Worm (Caenorhabditis elegans) whole organism, L2 larva: ENCODE measurements around the gene nhr-148.

Experiments
- C34F6.9 ChIP-seq: fragments of 150-350 bp; optimal IDR thresholded peaks from 2 replicates; lab custom pipeline; 2014; ENCODE audit warnings: missing biosample characterization, missing genetic modification characterization
- F13H6.1 ChIP-seq: sonication (generic microtip); optimal IDR thresholded peaks from 2 replicates; lab custom pipeline; 2016; ENCODE audit warnings: missing genetic modification characterization, missing compliant biosample characterization
- R02D3.7 ChIP-seq: fragments of 150-350 bp; optimal IDR thresholded peaks from 2 replicates; lab custom pipeline; 2014; ENCODE audit warnings: missing biosample characterization, missing genetic modification characterization
- Y55F3AM.14 ChIP-seq: fragments of 200-800 bp; sonication (Bioruptor generic); optimal IDR thresholded peaks from 2 replicates; lab custom pipeline; 2018; ENCODE audit warnings: mild to moderate bottlenecking, missing genetic modification characterization, missing compliant biosample characterization
- aly-2 ChIP-seq: fragments of 150-350 bp; optimal IDR thresholded peaks from 2 replicates; lab custom pipeline; 2014; ENCODE audit warnings: missing biosample characterization, missing genetic modification characterization
- ama-1 ChIP-seq: fragments of 150-350 bp; optimal IDR thresholded peaks from 2 replicates; lab custom pipeline; 2018; ENCODE audit warnings: inconsistent platforms
- blmp-1 ChIP-seq: sonication (generic microtip); optimal IDR thresholded peaks from 2 replicates; lab custom pipeline; 2017; ENCODE audit warnings: missing genetic modification characterization, mild to moderate bottlenecking, missing compliant biosample characterization, antibody characterized with exemption, moderate library complexity; ENCODE audit not compliant: insufficient read depth
- ceh-16 ChIP-seq: fragments of 150-350 bp; optimal IDR thresholded peaks from 2 replicates; lab custom pipeline; 2014; ENCODE audit warnings: missing biosample characterization, missing genetic modification characterization
- crh-2 ChIP-seq: sonication (generic microtip); optimal IDR thresholded peaks from 2 replicates; lab custom pipeline; 2017; ENCODE audit warnings: missing biosample characterization, missing genetic modification characterization
- elt-1 ChIP-seq: fragments of 150-350 bp; optimal IDR thresholded peaks from 2 replicates; lab custom pipeline; 2014; ENCODE audit warnings: missing biosample characterization, missing genetic modification characterization
- elt-3 ChIP-seq: sonication (generic microtip); optimal IDR thresholded peaks from 2 replicates; lab custom pipeline; 2017; ENCODE audit warnings: missing biosample characterization, missing genetic modification characterization
- gmeb-1 ChIP-seq: fragments of 150-350 bp; optimal IDR thresholded peaks from 2 replicates; lab custom pipeline; 2014; ENCODE audit warnings: missing biosample characterization, missing genetic modification characterization
- lin-39 ChIP-seq: fragments of 150-350 bp; optimal IDR thresholded peaks from 2 replicates; lab custom pipeline; 2014; ENCODE audit warnings: missing biosample characterization, missing genetic modification reagents, missing genetic modification characterization
- mab-5 ChIP-seq: fragments of 150-350 bp; optimal IDR thresholded peaks from 2 replicates; lab custom pipeline; 2014; ENCODE audit warnings: missing biosample characterization, missing genetic modification characterization
- mbf-1 ChIP-seq: sonication (generic microtip); optimal IDR thresholded peaks from 2 replicates; lab custom pipeline; 2017; ENCODE audit warnings: missing biosample characterization, missing genetic modification characterization
- nhr-10 ChIP-seq: sonication (generic microtip); optimal IDR thresholded peaks from 2 replicates; lab custom pipeline; 2017; ENCODE audit warnings: missing biosample characterization, missing genetic modification characterization
- nhr-11 ChIP-seq: fragments of 150-350 bp; optimal IDR thresholded peaks from 2 replicates; lab custom pipeline; 2014; ENCODE audit warnings: missing biosample characterization, missing genetic modification characterization
- nhr-12 ChIP-seq: fragments of 150-350 bp; optimal IDR thresholded peaks from 2 replicates; lab custom pipeline; 2014; ENCODE audit warnings: missing biosample characterization, missing genetic modification characterization
- nhr-23 ChIP-seq: fragments of 150-350 bp; optimal IDR thresholded peaks from 2 replicates; lab custom pipeline; 2014; ENCODE audit warnings: missing biosample characterization, missing genetic modification reagents, missing genetic modification characterization
- nhr-237 ChIP-seq: fragments of 150-350 bp; optimal IDR thresholded peaks from 2 replicates; lab custom pipeline; 2014; ENCODE audit warnings: missing biosample characterization, missing genetic modification characterization
- nhr-25 ChIP-seq: fragments of 150-350 bp; sonication (generic microtip); optimal IDR thresholded peaks from 3 replicates; lab custom pipeline; 2014; ENCODE audit warnings: missing biosample characterization, missing genetic modification characterization
- nhr-6 ChIP-seq: fragments of 150-350 bp; optimal IDR thresholded peaks from 2 replicates; lab custom pipeline; 2014; ENCODE audit warnings: missing biosample characterization, missing genetic modification characterization
- nhr-77 ChIP-seq: fragments of 150-350 bp; optimal IDR thresholded peaks from 2 replicates; lab custom pipeline; 2014; ENCODE audit warnings: missing biosample characterization, missing genetic modification characterization
- sem-4 ChIP-seq: fragments of 150-350 bp; optimal IDR thresholded peaks from 2 replicates; lab custom pipeline; 2014; ENCODE audit warnings: missing biosample characterization, missing genetic modification reagents, missing genetic modification characterization
- skn-1 ChIP-seq: sonication (generic microtip); optimal IDR thresholded peaks from 2 replicates; lab custom pipeline; 2017; ENCODE audit warnings: missing biosample characterization, missing genetic modification characterization
- sma-3 ChIP-seq: sonication (generic microtip); optimal IDR thresholded peaks from 2 replicates; lab custom pipeline; 2016; ENCODE audit warnings: missing genetic modification reagents, missing genetic modification characterization, missing compliant biosample characterization
- sma-9 ChIP-seq, 2 experiments: fragments of 150-350 bp in 1 of 2; sonication (generic microtip) in 1 of 2; optimal IDR thresholded peaks; 2 replicates each; lab custom pipeline; 2014 to 2016; ENCODE audit warnings: missing genetic modification characterization in 2 of 2, mild to moderate bottlenecking in 1 of 2, missing biosample characterization in 1 of 2, missing compliant biosample characterization in 1 of 2, missing genetic modification reagents in 1 of 2, moderate library complexity in 1 of 2
- unc-39 ChIP-seq: fragments of 150-350 bp; optimal IDR thresholded peaks from 2 replicates; lab custom pipeline; 2014; ENCODE audit warnings: missing biosample characterization, missing genetic modification characterization
- unc-55 ChIP-seq: fragments of 150-350 bp; sonication (generic microtip); optimal IDR thresholded peaks from 3 replicates; lab custom pipeline; 2014; ENCODE audit warnings: missing biosample characterization, missing genetic modification reagents, missing genetic modification characterization
- unc-62 ChIP-seq: fragments of 150-350 bp; optimal IDR thresholded peaks from 2 replicates; lab custom pipeline; 2014; ENCODE audit warnings: missing biosample characterization, missing genetic modification reagents, missing genetic modification characterization
- zag-1 ChIP-seq: fragments of 150-350 bp; optimal IDR thresholded peaks from 2 replicates; lab custom pipeline; 2014; ENCODE audit warnings: missing biosample characterization, missing genetic modification characterization
- ztf-1 ChIP-seq: fragments of 200-800 bp; sonication (Bioruptor generic); conservative IDR thresholded peaks from 2 replicates; pipeline ENCODE4 v1.3.6; 2022; ENCODE audit warnings: missing genetic modification characterization, missing compliant biosample characterization
- ztf-11 ChIP-seq: sonication (generic microtip); optimal IDR thresholded peaks from 2 replicates; lab custom pipeline; 2017; ENCODE audit warnings: missing biosample characterization, missing genetic modification characterization

Gene nhr-148

DNA sequence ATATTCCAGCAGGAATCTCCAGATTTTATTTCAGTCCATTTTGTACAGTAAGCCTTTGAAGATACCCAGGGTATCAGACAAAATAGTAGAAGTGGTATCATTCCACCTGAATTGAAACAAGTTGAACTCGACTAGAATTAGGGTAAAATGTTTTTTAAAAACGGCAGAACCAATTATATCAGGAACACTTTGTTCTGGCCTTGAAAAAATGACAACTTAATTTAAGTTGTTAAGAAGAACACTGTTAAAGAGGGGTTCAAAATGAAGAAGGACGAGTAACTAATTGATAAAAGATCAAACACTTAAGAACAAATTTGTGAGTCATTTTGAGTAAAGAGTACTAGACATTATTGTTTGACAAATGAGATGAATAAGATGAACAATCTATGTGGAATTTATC is 21.0 kb upstream of the nhr-148 start, which contains the start of gene lmd-4:
lmd-4 (minus strand) TSS at position 101 of the 400 bp plus-strand sequence.
- TF ChIP-seq sem-4 (tag; lab: Kevin White, UChicago) (no peak), zag-1 (tag; lab: Kevin White, UChicago) (no peak), nhr-25 (no peak), ama-1 (no peak), nhr-10 (tag; lab: Kevin White, UChicago) (no peak), skn-1 (tag; lab: Kevin White, UChicago) (no peak), sma-9 (GFP tag; optimal IDR thresholded peaks at IDR 0.05; lab: Kevin White, UChicago) (no peak), sma-9 (tag; optimal IDR thresholded peaks at IDR 0.05; lab: Kevin White, UChicago) (no peak), blmp-1 (tag; lab: Kevin White, UChicago) (no peak), R02D3.7 (tag; lab: Kevin White, UChicago) (no peak), elt-3 (tag; lab: Kevin White, UChicago) (no peak), nhr-11 (tag; lab: Kevin White, UChicago) (no peak), ztf-1 (GFP tag; lab: Robert Waterston, UW) (no peak), unc-62 (GFP tag; lab: Kevin White, UChicago) (no peak)

DNA sequence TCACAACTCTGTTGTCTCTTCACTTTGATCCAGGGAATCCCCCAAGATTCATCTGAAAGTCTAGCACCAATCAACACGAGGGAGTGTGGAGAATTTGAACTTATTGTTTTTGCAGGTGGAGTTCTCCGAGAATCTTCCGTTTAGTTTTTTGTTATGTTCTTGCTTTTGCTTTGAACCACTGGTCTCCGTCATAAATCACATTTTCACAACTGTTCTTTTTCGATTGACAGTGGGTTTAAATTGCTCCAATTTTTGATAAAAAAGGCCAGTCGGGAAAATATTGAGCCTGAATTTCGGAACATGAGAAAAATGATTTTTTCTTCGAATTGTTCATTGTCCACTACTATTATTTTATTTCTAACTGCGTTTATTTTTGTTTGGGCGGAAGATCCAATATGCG is 20.0 kb upstream of the nhr-148 start, which contains the start of gene F10G2.10:
F10G2.10 (plus strand) TSS at position 301 of the 400 bp plus-strand sequence.
- TF ChIP-seq nhr-11 (tag; lab: Kevin White, UChicago), result no peak
- TF ChIP-seq sem-4 (tag; lab: Kevin White, UChicago), result no peak
- TF ChIP-seq F13H6.1, result no peak
- TF ChIP-seq zag-1 (tag; lab: Kevin White, UChicago), result no peak
- TF ChIP-seq C34F6.9 (tag; lab: Kevin White, UChicago), result no peak
- no peak for TF ChIP-seq mbf-1 (tag; lab: Kevin White, UChicago)
- TF ChIP-seq unc-55 (GFP tag; lab: Kevin White, UChicago), result no peak

DNA sequence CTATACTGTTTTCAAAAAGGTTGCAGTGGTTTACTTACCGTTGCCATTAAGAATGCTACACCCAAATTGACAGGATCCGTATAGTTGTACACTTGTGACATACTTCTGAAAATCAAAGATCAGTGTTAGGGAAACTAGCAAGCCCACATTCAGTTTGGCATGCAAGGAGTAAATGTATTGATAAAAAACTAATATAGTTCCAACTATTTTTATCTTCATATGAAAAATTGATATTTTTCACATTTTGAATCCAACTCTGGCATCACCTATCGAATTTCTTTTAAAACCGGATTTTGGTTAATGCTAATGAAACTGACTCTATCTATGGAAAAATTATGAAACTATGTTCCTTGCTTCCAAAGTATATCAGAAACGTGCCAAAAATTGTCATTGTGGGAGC is 16.7 kb upstream of the nhr-148 start, which contains the start of gene srx-92:
srx-92 (minus strand) TSS at position 101 of the 400 bp plus-strand sequence.
- no peak for TF ChIP-seq crh-2 (tag; lab: Kevin White, UChicago)
- TF ChIP-seq unc-62 (GFP tag; lab: Kevin White, UChicago), result no peak
- no peak for TF ChIP-seq elt-1
- TF ChIP-seq, all 48 proteins: peak for 0

DNA sequence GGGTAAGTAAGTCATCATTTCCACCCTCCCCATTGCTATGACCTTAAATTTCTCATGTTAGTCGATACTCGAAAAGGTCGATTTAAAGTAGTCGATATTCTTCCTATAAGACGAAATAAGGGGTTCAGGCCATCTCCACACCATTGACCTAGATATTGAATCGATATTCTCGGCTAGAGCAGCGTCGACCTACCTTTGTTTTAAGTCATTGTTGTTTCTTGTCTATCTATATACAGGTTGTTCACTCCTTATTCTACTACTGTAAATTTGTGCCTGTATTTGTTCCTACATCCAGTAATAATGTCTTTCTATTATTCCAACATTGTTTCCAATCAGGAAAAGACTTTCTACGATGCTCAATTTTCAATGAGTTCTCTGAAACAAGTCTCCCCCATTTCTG is 15.0 kb upstream of the nhr-148 start, which contains the start of gene F10G2.4:
F10G2.4 (plus strand) TSS at position 301 of the 400 bp plus-strand sequence.
- TF ChIP-seq mab-5 (tag; lab: Kevin White, UChicago) (no peak), nhr-77 (tag; lab: Kevin White, UChicago) (no peak), sma-3 (no peak), ztf-11 (tag; lab: Kevin White, UChicago) (no peak), gmeb-1 (no peak), crh-2 (tag; lab: Kevin White, UChicago) (no peak), ceh-16 (tag; lab: Kevin White, UChicago) (no peak), lin-39 (tag; lab: Kevin White, UChicago) (no peak), nhr-12 (tag; lab: Kevin White, UChicago) (no peak), aly-2 (tag; lab: Kevin White, UChicago) (no peak), nhr-6 (tag; lab: Kevin White, UChicago) (no peak), R02D3.7 (tag; lab: Kevin White, UChicago) (no peak), unc-55 (GFP tag; lab: Kevin White, UChicago) (no peak), unc-62 (GFP tag; lab: Kevin White, UChicago) (no peak)

DNA sequence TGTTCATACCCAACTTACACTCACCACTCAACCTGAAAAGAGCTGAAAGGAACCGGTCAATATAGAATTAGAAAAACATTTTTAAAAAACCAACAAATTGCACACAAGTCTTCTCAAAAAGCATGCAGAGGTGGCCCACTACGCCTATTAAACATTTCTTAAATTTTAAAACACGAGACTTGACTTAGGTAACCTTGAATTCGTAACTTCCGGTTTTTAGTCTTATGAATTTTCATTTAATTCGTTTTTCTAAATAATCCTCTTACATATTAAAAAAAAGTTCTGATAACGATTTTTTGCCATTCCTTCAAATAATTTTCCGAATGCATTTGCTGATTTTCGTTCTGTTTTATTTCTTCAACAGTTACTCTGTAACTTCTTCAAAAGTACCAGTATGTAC is 13.9 kb upstream of the nhr-148 start, which contains the start of gene clec-7:
clec-7 (plus strand) TSS at position 301 of the 400 bp plus-strand sequence.
- TF ChIP-seq nhr-77 (tag; lab: Kevin White, UChicago) (no peak), Y55F3AM.14 (GFP tag; lab: Kevin White, UChicago) (no peak), sem-4 (tag; lab: Kevin White, UChicago) (no peak), unc-39 (no peak), elt-3 (tag; lab: Kevin White, UChicago) (no peak), nhr-23 (tag; lab: Kevin White, UChicago) (no peak), nhr-11 (tag; lab: Kevin White, UChicago) (no peak), nhr-237 (tag; lab: Kevin White, UChicago) (no peak)
